Fruit fly (Drosophila melanogaster) whole organism, pupa: ENCODE data around the gene CG4617.

ENCODE experiments used
- CG10348 ChIP-seq: fragments of 200-800 bp; sonication (Bioruptor generic); IDR thresholded peaks from 2 replicates; pipeline ENCODE4 v1.3.6; 2022; ENCODE audit warnings: missing biosample characterization, missing genetic modification characterization
- CG12605 ChIP-seq: fragments of 200-800 bp; sonication (Bioruptor generic); IDR thresholded peaks from 2 replicates; pipeline ENCODE4 v1.3.6; 2022; ENCODE audit warnings: missing biosample characterization, missing genetic modification characterization
- CG13204 ChIP-seq: fragments of 200-800 bp; sonication (Bioruptor generic); optimal IDR thresholded peaks from 2 replicates; lab custom pipeline; 2018; ENCODE audit warnings: missing biosample characterization, mild to moderate bottlenecking, missing genetic modification characterization, moderate library complexity
- CG14655 ChIP-seq: fragments of 200-800 bp; sonication (Bioruptor generic); optimal IDR thresholded peaks from 3 replicates; lab custom pipeline; 2017; ENCODE audit warnings: mild to moderate bottlenecking, missing biosample characterization, missing genetic modification reagents, missing genetic modification characterization
- CG15710 ChIP-seq: fragments of 200-800 bp; sonication (Bioruptor generic); optimal IDR thresholded peaks from 2 replicates; lab custom pipeline; 2018; ENCODE audit warnings: missing biosample characterization, mild to moderate bottlenecking, missing genetic modification characterization, moderate library complexity
- CG17806 ChIP-seq: fragments of 200-800 bp; sonication (Bioruptor generic); optimal IDR thresholded peaks from 2 replicates; lab custom pipeline; 2018; ENCODE audit warnings: missing biosample characterization, mild to moderate bottlenecking, missing genetic modification characterization, moderate library complexity
- CG32121 ChIP-seq: fragments of 200-800 bp; sonication (Bioruptor generic); IDR thresholded peaks from 2 replicates; pipeline ENCODE4 v1.3.6; 2022; ENCODE audit warnings: missing biosample characterization, missing genetic modification characterization
- CG34367 ChIP-seq: fragments of 200-800 bp; sonication (Bioruptor generic); optimal IDR thresholded peaks from 2 replicates; lab custom pipeline; 2018; ENCODE audit warnings: missing biosample characterization, mild to moderate bottlenecking, missing genetic modification characterization
- CG4496 ChIP-seq: fragments of 200-800 bp; sonication (Bioruptor generic); IDR thresholded peaks from 3 replicates; pipeline ENCODE4 v1.3.6; 2022; ENCODE audit warnings: missing biosample characterization, missing genetic modification characterization
- CG8159 ChIP-seq: fragments of 200-800 bp; sonication (Bioruptor generic); optimal IDR thresholded peaks from 3 replicates; lab custom pipeline; 2018; ENCODE audit warnings: missing biosample characterization, mild to moderate bottlenecking, missing genetic modification characterization, moderate library complexity
- CG8301 ChIP-seq: fragments of 200-800 bp; sonication (Bioruptor generic); optimal IDR thresholded peaks from 2 replicates; lab custom pipeline; 2018; ENCODE audit warnings: missing biosample characterization, mild to moderate bottlenecking, missing genetic modification characterization
- CG9948 ChIP-seq: fragments of 200-800 bp; sonication (Bioruptor generic); optimal IDR thresholded peaks from 2 replicates; lab custom pipeline; 2018; ENCODE audit warnings: missing biosample characterization, mild to moderate bottlenecking, missing genetic modification characterization, moderate library complexity
- D1 ChIP-seq: fragments of 200-800 bp; sonication (Bioruptor generic); optimal IDR thresholded peaks from 2 replicates; lab custom pipeline; 2018; ENCODE audit warnings: missing biosample characterization, mild to moderate bottlenecking, missing genetic modification characterization, moderate library complexity
- EcR ChIP-seq: fragments of 200-800 bp; sonication (Bioruptor generic); optimal IDR thresholded peaks from 3 replicates; lab custom pipeline; 2019; ENCODE audit warnings: missing biosample characterization, missing genetic modification characterization, mild to moderate bottlenecking, moderate library complexity, missing genetic modification reagents
- Ets98B ChIP-seq: fragments of 200-800 bp; sonication (Bioruptor generic); IDR thresholded peaks from 2 replicates; pipeline ENCODE4 v1.3.6; 2022; ENCODE audit warnings: missing biosample characterization, missing genetic modification characterization
- Pif1A ChIP-seq: fragments of 200-800 bp; sonication (Bioruptor generic); optimal IDR thresholded peaks from 3 replicates; lab custom pipeline; 2016; ENCODE audit warnings: missing biosample characterization, missing genetic modification characterization
- Pif1B ChIP-seq: fragments of 200-800 bp; sonication (Bioruptor generic); optimal IDR thresholded peaks from 3 replicates; lab custom pipeline; 2016; ENCODE audit warnings: missing biosample characterization, missing genetic modification characterization
- Snoo ChIP-seq: fragments of 200-800 bp; sonication (Bioruptor generic); optimal IDR thresholded peaks from 3 replicates; lab custom pipeline; 2017; ENCODE audit warnings: missing biosample characterization, mild to moderate bottlenecking, missing genetic modification characterization, inconsistent platforms
- fd96Ca ChIP-seq: fragments of 200-800 bp; sonication (Bioruptor generic); IDR thresholded peaks from 3 replicates; pipeline ENCODE4 v1.3.6; 2022; ENCODE audit warnings: missing biosample characterization, missing genetic modification characterization
- gl ChIP-seq: fragments of 200-800 bp; sonication (Bioruptor generic); optimal IDR thresholded peaks from 2 replicates; lab custom pipeline; 2018; ENCODE audit warnings: missing biosample characterization, mild to moderate bottlenecking, missing genetic modification characterization
- rn ChIP-seq: fragments of 200-800 bp; sonication (Bioruptor generic); IDR thresholded peaks from 2 replicates; pipeline ENCODE4 v1.3.6; 2022; ENCODE audit warnings: missing biosample characterization, missing genetic modification characterization

The CG4617 gene

dm6 chrX:7069011-7069463 lies 35.3 kb downstream of the CG4617 start, which contains the start of gene CG4607:
Gene CG4607, plus strand, starts transcription at chrX:7069413.
- no peak for TF ChIP-seq Pif1B (GFP tag; lab: Kevin White, UChicago)
- no peak for TF ChIP-seq CG9948 (tag; lab: Kevin White, UChicago)
- TF ChIP-seq gl = no peak
- no peak for TF ChIP-seq Pif1A (GFP tag; lab: Kevin White, UChicago)
- TF ChIP-seq CG4496 (GFP tag; lab: Robert Waterston, UW) = no peak
- no peak for TF ChIP-seq fd96Ca (GFP tag; lab: Robert Waterston, UW)
- no peak for TF ChIP-seq Snoo (tag; lab: Kevin White, UChicago)
- TF ChIP-seq CG34367 (tag; lab: Kevin White, UChicago) = no peak
- TF ChIP-seq CG8159 (tag; lab: Kevin White, UChicago) = no peak
- no peak for TF ChIP-seq CG15710 (tag; lab: Kevin White, UChicago)
- no peak for TF ChIP-seq CG13204 (GFP tag; lab: Kevin White, UChicago)
- TF ChIP-seq rn (GFP tag; lab: Robert Waterston, UW) = no peak
- TF ChIP-seq CG8301 (tag; lab: Kevin White, UChicago) = no peak
- TF ChIP-seq CG14655 (GFP tag; lab: Kevin White, UChicago) = no peak
- no peak for TF ChIP-seq Ets98B

- TF ChIP-seq Pif1B (GFP tag; lab: Kevin White, UChicago) (no peak), CG17806 (tag; lab: Kevin White, UChicago) (no peak), fd96Ca (GFP tag; lab: Robert Waterston, UW) (no peak), EcR (GFP tag; lab: Kevin White, UChicago) (no peak), CG32121 (GFP tag; lab: Robert Waterston, UW) (no peak), CG12605 (no peak), CG10348 (GFP tag; lab: Robert Waterston, UW) (no peak), Snoo (tag; lab: Kevin White, UChicago) (no peak), CG13204 (GFP tag; lab: Kevin White, UChicago) (no peak)
Observed at dm6 chrX:7068088-7068487, 36.2 kb downstream of the CG4617 start.

dm6 chrX:7067248-7067647 lies 37.0 kb downstream of the CG4617 start:
- TF ChIP-seq CG14655 (GFP tag; lab: Kevin White, UChicago) (no peak), CG17806 (tag; lab: Kevin White, UChicago) (no peak), Snoo (tag; lab: Kevin White, UChicago) (peak; percentile 3)

- no peak for TF ChIP-seq CG15710 (tag; lab: Kevin White, UChicago)
- no peak for TF ChIP-seq D1 (tag; lab: Kevin White, UChicago)
- TF ChIP-seq CG9948 (tag; lab: Kevin White, UChicago) = no peak
- no peak for TF ChIP-seq gl
- no peak for TF ChIP-seq CG8159 (tag; lab: Kevin White, UChicago)
- no peak for TF ChIP-seq EcR (GFP tag; lab: Kevin White, UChicago)
- TF ChIP-seq CG12605 = no peak
- no peak for TF ChIP-seq Ets98B
- no peak for TF ChIP-seq CG13204 (GFP tag; lab: Kevin White, UChicago)
- no peak for TF ChIP-seq CG4496 (GFP tag; lab: Robert Waterston, UW)
- TF ChIP-seq CG17806 (tag; lab: Kevin White, UChicago) = no peak
- TF ChIP-seq Pif1A (GFP tag; lab: Kevin White, UChicago) = no peak
- TF ChIP-seq CG34367 (tag; lab: Kevin White, UChicago) = no peak
- TF ChIP-seq CG10348 (GFP tag; lab: Robert Waterston, UW) = no peak
- no peak for TF ChIP-seq rn (GFP tag; lab: Robert Waterston, UW)
- no peak for TF ChIP-seq CG14655 (GFP tag; lab: Kevin White, UChicago)
- TF ChIP-seq fd96Ca (GFP tag; lab: Robert Waterston, UW) = no peak
- no peak for TF ChIP-seq Snoo (tag; lab: Kevin White, UChicago)
Observed at dm6 chrX:7066608-7067007, 37.7 kb downstream of the CG4617 start.

dm6 chrX:7065835-7066234 lies 38.5 kb downstream of the CG4617 start, which contains the start of gene CG12541:
Gene CG12541, minus strand, starts transcription at chrX:7066052.
- TF ChIP-seq CG32121 (GFP tag; lab: Robert Waterston, UW) = no peak
- TF ChIP-seq D1 (tag; lab: Kevin White, UChicago) = no peak
- TF ChIP-seq CG17806 (tag; lab: Kevin White, UChicago) = no peak
- TF ChIP-seq CG34367 (tag; lab: Kevin White, UChicago) = no peak
- no peak for TF ChIP-seq rn (GFP tag; lab: Robert Waterston, UW)
- TF ChIP-seq Pif1B (GFP tag; lab: Kevin White, UChicago) = no peak
- no peak for TF ChIP-seq Ets98B
- no peak for TF ChIP-seq CG14655 (GFP tag; lab: Kevin White, UChicago)
- no peak for TF ChIP-seq CG15710 (tag; lab: Kevin White, UChicago)
- TF ChIP-seq fd96Ca (GFP tag; lab: Robert Waterston, UW) = no peak
- TF ChIP-seq EcR (GFP tag; lab: Kevin White, UChicago) = no peak
- TF ChIP-seq CG8301 (tag; lab: Kevin White, UChicago) = no peak
- TF ChIP-seq CG12605 = no peak
- TF ChIP-seq CG10348 (GFP tag; lab: Robert Waterston, UW) = no peak
- TF ChIP-seq CG4496 (GFP tag; lab: Robert Waterston, UW) = no peak
- no peak for TF ChIP-seq gl
- no peak for TF ChIP-seq CG8159 (tag; lab: Kevin White, UChicago)
- TF ChIP-seq Snoo (tag; lab: Kevin White, UChicago) = no peak
- no peak for TF ChIP-seq CG13204 (GFP tag; lab: Kevin White, UChicago)
- TF ChIP-seq CG9948 (tag; lab: Kevin White, UChicago) = no peak

- no peak for TF ChIP-seq Pif1A (GFP tag; lab: Kevin White, UChicago)
- no peak for TF ChIP-seq CG8301 (tag; lab: Kevin White, UChicago)
- no peak for TF ChIP-seq D1 (tag; lab: Kevin White, UChicago)
- TF ChIP-seq CG17806 (tag; lab: Kevin White, UChicago) = no peak
- TF ChIP-seq CG12605 = no peak
- TF ChIP-seq CG14655 (GFP tag; lab: Kevin White, UChicago) = no peak
- no peak for TF ChIP-seq CG15710 (tag; lab: Kevin White, UChicago)
- TF ChIP-seq Pif1B (GFP tag; lab: Kevin White, UChicago) = no peak
Observed at dm6 chrX:7063563-7063962, 40.7 kb downstream of the CG4617 start.
